Fruit fly (Drosophila melanogaster): Measurements from ENCODE around the gene CG42594.
A peak's percentile ranks its signal among the peaks of the same experiment; 100 is the strongest.

Gene CG42594

DNA sequence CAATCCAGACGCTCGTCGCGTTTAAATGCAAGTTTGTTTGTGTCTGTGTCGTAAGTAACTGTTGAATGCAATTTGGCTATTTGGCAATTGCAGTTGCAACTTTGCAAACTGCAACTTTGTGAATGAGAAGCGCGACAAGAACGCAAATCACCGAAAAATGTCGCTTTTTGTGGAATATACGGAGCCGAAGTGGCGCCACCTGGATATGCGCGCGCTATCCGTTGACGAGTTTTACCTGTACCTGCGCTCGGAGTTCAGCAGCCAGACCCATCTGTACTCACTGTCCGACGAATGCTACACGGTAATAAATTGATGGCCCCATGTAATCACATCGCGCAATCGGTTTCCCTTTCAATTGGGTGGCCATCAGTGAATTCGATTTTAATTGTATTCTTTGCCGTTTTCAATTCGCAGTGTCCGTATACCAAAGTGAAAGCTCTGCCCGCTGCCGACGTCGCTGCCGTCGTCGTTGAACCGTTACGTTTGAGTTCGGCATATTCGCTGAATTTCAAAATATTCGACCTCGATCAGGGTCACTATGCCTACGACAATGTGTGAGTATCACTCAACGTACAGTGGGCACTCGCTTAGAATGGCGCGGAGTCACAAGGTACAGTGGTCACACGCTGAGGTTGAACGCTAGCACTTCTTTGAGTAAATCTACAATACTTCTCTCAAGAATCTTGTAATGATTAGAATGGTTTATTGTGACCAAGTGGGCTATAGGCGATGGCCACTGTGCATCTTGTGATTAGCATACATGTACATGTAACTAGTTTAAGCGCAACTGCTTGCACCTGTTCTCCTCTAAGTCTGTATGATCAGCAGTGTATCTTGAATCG is 78.6 kb downstream of the CG42594 start (continued):
- TF ChIP-seq CG30020 (tag; optimal IDR thresholded peaks at IDR 0.05) (no peak), CG6689 (GFP tag; IDR thresholded peaks at IDR 0.05) (peak; percentile 84), Spps (tag; optimal IDR thresholded peaks at IDR 0.05) (no peak), CG1603 (tag; optimal IDR thresholded peaks at IDR 0.05) (peak; percentile 92), CG16813 (GFP tag; IDR thresholded peaks at IDR 0.05; ENCODE audit: partially characterized antibody) (0 out of 3 replicates have a peak, but pooled peaks have one; percentile 2), ash1 (GFP tag; optimal IDR thresholded peaks at IDR 0.05) (peak; percentile 3), Lpt (GFP tag; optimal IDR thresholded peaks at IDR 0.05) (no peak), Nf-YB (GFP tag; optimal IDR thresholded peaks at IDR 0.05) (peak; percentile 54), oc (tag; optimal IDR thresholded peaks at IDR 0.05) (peak; percentile 74), Abd-B (GFP tag; optimal IDR thresholded peaks at IDR 0.05) (peak; percentile 80), cas (GFP tag; IDR thresholded peaks at IDR 0.05) (peak; percentile 52; the same call in 1 of the 2 replicates), Deaf1 (tag; optimal IDR thresholded peaks at IDR 0.05) (peak; percentile 25), tup (GFP tag; optimal IDR thresholded peaks at IDR 0.05) (peak; percentile 14), CG14965 (GFP tag; optimal IDR thresholded peaks at IDR 0.05; ENCODE audit: borderline replicate concordance) (no peak), CG4360 (GFP tag; IDR thresholded peaks at IDR 0.05) (peak; percentile 18; the same call in 1 of the 2 replicates), Ets65A (GFP tag) (peak; percentile 98), CG15073 (GFP tag; optimal IDR thresholded peaks at IDR 0.05) (no peak), YL-1 (GFP tag; optimal IDR thresholded peaks at IDR 0.05) (peak; percentile 12)

- TF ChIP-seq tna (GFP tag; IDR thresholded peaks at IDR 0.05; ENCODE audit: partially characterized antibody): no peak
- TF ChIP-seq Ada2b (GFP tag; IDR thresholded peaks at IDR 0.05): no peak
- TF ChIP-seq run (tag; optimal IDR thresholded peaks at IDR 0.05): no peak
- TF ChIP-seq abd-A (tag; optimal IDR thresholded peaks at IDR 0.05): peak; percentile 30
- TF ChIP-seq CG15696 (tag; optimal IDR thresholded peaks at IDR 0.05): no peak
- no peak for TF ChIP-seq Doc3 (GFP tag; IDR thresholded peaks at IDR 0.05; ENCODE audit: partially characterized antibody)
- TF ChIP-seq cwo (GFP tag; optimal IDR thresholded peaks at IDR 0.05): no peak
- peak; percentile 41 for TF ChIP-seq CG30403 (GFP tag; optimal IDR thresholded peaks at IDR 0.05)
- TF ChIP-seq Stat92E (GFP tag; optimal IDR thresholded peaks at IDR 0.05): no peak
- TF ChIP-seq CG12391 (tag; optimal IDR thresholded peaks at IDR 0.05): peak; percentile 46
- no peak for TF ChIP-seq peb (GFP tag; IDR thresholded peaks at IDR 0.05)
- no peak for TF ChIP-seq bowl (GFP tag; IDR thresholded peaks at IDR 0.05)
- TF ChIP-seq emc (GFP tag; optimal IDR thresholded peaks at IDR 0.05): no peak
- TF ChIP-seq CG13123 (GFP tag; optimal IDR thresholded peaks at IDR 0.05): peak; percentile 27
- no peak for TF ChIP-seq CG4404 (GFP tag; IDR thresholded peaks at IDR 0.05)
- no peak for TF ChIP-seq CG2889 (GFP tag; IDR thresholded peaks at IDR 0.05)
- no peak for TF ChIP-seq Dbx (GFP tag; IDR thresholded peaks at IDR 0.05)
- peak; percentile 16 for TF ChIP-seq CG12155 (GFP tag; optimal IDR thresholded peaks at IDR 0.05)
- TF ChIP-seq az2 (GFP tag; optimal IDR thresholded peaks at IDR 0.05): peak; percentile 15
- TF ChIP-seq CG15269 (tag; optimal IDR thresholded peaks at IDR 0.05): no peak
- TF ChIP-seq BtbVII (GFP tag; optimal IDR thresholded peaks at IDR 0.05): peak; percentile 26
- no peak for TF ChIP-seq CG2202 (tag; optimal IDR thresholded peaks at IDR 0.05)
- TF ChIP-seq wor (GFP tag; IDR thresholded peaks at IDR 0.05): no peak
- peak; percentile 1 for TF ChIP-seq CG9817 (tag; optimal IDR thresholded peaks at IDR 0.05)
- peak; percentile 33 for TF ChIP-seq CG14710 (tag; optimal IDR thresholded peaks at IDR 0.05)
- peak; percentile 50 for TF ChIP-seq CG11504 (tag; optimal IDR thresholded peaks at IDR 0.05)
- TF ChIP-seq pzg (GFP tag; optimal IDR thresholded peaks at IDR 0.05): peak; percentile 41
- TF ChIP-seq CG12659 (GFP tag; optimal IDR thresholded peaks at IDR 0.05): peak; percentile 69
Measured at dm6 chrX:4930100-4931010, 89.7 kb downstream of the CG42594 start.

All from whole organism, embryonic.